Worm (Caenorhabditis elegans) whole organism, early embryonic: ENCODE measurements around the gene F16B3.2.

Experiments
- B0310.2 ChIP-seq: sonication (generic microtip); optimal IDR thresholded peaks from 2 replicates; lab custom pipeline; 2016; ENCODE audit warnings: mild to moderate bottlenecking, missing genetic modification characterization, missing compliant biosample characterization
- F13C5.2 ChIP-seq: sonication (generic microtip); optimal IDR thresholded peaks from 2 replicates; lab custom pipeline; 2017; ENCODE audit warnings: mild to moderate bottlenecking, missing genetic modification characterization, inconsistent platforms, missing compliant biosample characterization
- aly-1 ChIP-seq: sonication (generic microtip); optimal IDR thresholded peaks from 2 replicates; lab custom pipeline; 2016; ENCODE audit warnings: missing genetic modification characterization, missing compliant biosample characterization
- ama-1 ChIP-seq: fragments of 150-350 bp; optimal IDR thresholded peaks from 2 replicates; lab custom pipeline; 2014
- ceh-13 ChIP-seq: fragments of 200-800 bp; sonication (Bioruptor generic); optimal IDR thresholded peaks from 2 replicates; lab custom pipeline; 2018; ENCODE audit warnings: mild to moderate bottlenecking, missing genetic modification characterization, missing compliant biosample characterization
- ceh-36 ChIP-seq: sonication (generic microtip); optimal IDR thresholded peaks from 2 replicates; lab custom pipeline; 2016; ENCODE audit warnings: missing genetic modification characterization, inconsistent platforms, missing compliant biosample characterization
- ets-7 ChIP-seq: sonication (generic microtip); optimal IDR thresholded peaks from 2 replicates; lab custom pipeline; 2016; ENCODE audit warnings: missing genotype, missing genetic modification characterization, missing compliant biosample characterization
- flt-1 ChIP-seq: fragments of 200-800 bp; sonication (Bioruptor generic); IDR thresholded peaks from 2 replicates; pipeline ENCODE4 v1.3.6; 2022; ENCODE audit warnings: missing genetic modification characterization, missing compliant biosample characterization
- hmbx-1 ChIP-seq: sonication (generic microtip); optimal IDR thresholded peaks from 2 replicates; lab custom pipeline; 2016; ENCODE audit warnings: mild to moderate bottlenecking, missing genetic modification characterization, missing compliant biosample characterization
- hmg-4 ChIP-seq: fragments of 200-800 bp; sonication (Bioruptor generic); optimal IDR thresholded peaks from 2 replicates; lab custom pipeline; 2018; ENCODE audit warnings: mild to moderate bottlenecking, missing genetic modification characterization, missing compliant biosample characterization
- hnd-1 ChIP-seq: sonication (generic microtip); optimal IDR thresholded peaks from 2 replicates; lab custom pipeline; 2016; ENCODE audit warnings: missing genetic modification characterization, missing compliant biosample characterization
- pes-1 ChIP-seq: fragments of 200-800 bp; sonication (Bioruptor generic); IDR thresholded peaks from 2 replicates; pipeline ENCODE4 v1.3.6; 2022; ENCODE audit warnings: missing genetic modification reagents, missing genetic modification characterization, missing compliant biosample characterization
- scrt-1 ChIP-seq: fragments of 200-800 bp; sonication (Bioruptor generic); IDR thresholded peaks from 2 replicates; pipeline ENCODE4 v1.3.6; 2022; ENCODE audit warnings: missing genetic modification characterization, missing compliant biosample characterization
- sea-1 ChIP-seq: fragments of 200-800 bp; sonication (Bioruptor generic); conservative IDR thresholded peaks from 2 replicates; pipeline ENCODE4 v1.3.6; 2022; ENCODE audit warnings: missing genetic modification characterization, missing compliant biosample characterization
- tbx-11 ChIP-seq: fragments of 200-800 bp; sonication (Bioruptor generic); IDR thresholded peaks from 2 replicates; pipeline ENCODE4 v1.3.6; 2022; ENCODE audit warnings: missing genetic modification characterization, missing compliant biosample characterization
- tbx-37 ChIP-seq: fragments of 200-800 bp; sonication (Bioruptor generic); conservative IDR thresholded peaks from 2 replicates; pipeline ENCODE4 v1.3.6; 2022; ENCODE audit warnings: missing genetic modification reagents, missing genetic modification characterization, missing compliant biosample characterization
- tra-4 ChIP-seq: sonication (generic microtip); optimal IDR thresholded peaks from 2 replicates; lab custom pipeline; 2017; ENCODE audit warnings: missing genetic modification characterization, missing compliant biosample characterization

Gene F16B3.2

ce11 chrV:1335896-1336295, 21.0 kb downstream of the F16B3.2 start:
- no peak for TF ChIP-seq tbx-37 (GFP tag; lab: Robert Waterston, UW)
- no peak for TF ChIP-seq ceh-36 (tag; lab: Kevin White, UChicago)
- TF ChIP-seq ets-7: no peak
- no peak for TF ChIP-seq flt-1 (GFP tag; lab: Robert Waterston, UW)
- TF ChIP-seq aly-1 (tag; lab: Kevin White, UChicago): no peak
- no peak for TF ChIP-seq B0310.2 (tag; lab: Kevin White, UChicago)
- no peak for TF ChIP-seq sea-1 (GFP tag; lab: Robert Waterston, UW)
- no peak for TF ChIP-seq pes-1
- no peak for TF ChIP-seq hmbx-1 (tag; lab: Kevin White, UChicago)
- no peak for TF ChIP-seq scrt-1
- TF ChIP-seq tbx-11 (GFP tag; lab: Robert Waterston, UW): no peak
- no peak for TF ChIP-seq hnd-1
- no peak for TF ChIP-seq tra-4 (tag; lab: Kevin White, UChicago)
- no peak for TF ChIP-seq hmg-4

- TF ChIP-seq hmbx-1 (tag; lab: Kevin White, UChicago): no peak
- no peak for TF ChIP-seq flt-1 (GFP tag; lab: Robert Waterston, UW)
- TF ChIP-seq hmg-4: no peak
- TF ChIP-seq ceh-13: no peak
- TF ChIP-seq F13C5.2: no peak
- no peak for TF ChIP-seq hnd-1
- no peak for TF ChIP-seq scrt-1
- TF ChIP-seq ceh-36 (tag; lab: Kevin White, UChicago): no peak
- no peak for TF ChIP-seq tbx-37 (GFP tag; lab: Robert Waterston, UW)
- TF ChIP-seq B0310.2 (tag; lab: Kevin White, UChicago): no peak
- no peak for TF ChIP-seq pes-1
- no peak for TF ChIP-seq tra-4 (tag; lab: Kevin White, UChicago)
- TF ChIP-seq ets-7: no peak
- TF ChIP-seq aly-1 (tag; lab: Kevin White, UChicago): no peak
- TF ChIP-seq tbx-11 (GFP tag; lab: Robert Waterston, UW): no peak
- no peak for TF ChIP-seq ama-1 (lab: Kevin White, UChicago)
Observed at ce11 chrV:1337701-1338100, 22.8 kb downstream of the F16B3.2 start.

ce11 chrV:1341276-1342050, 26.5 kb downstream of the F16B3.2 start:
- TF ChIP-seq pes-1 (no peak), ceh-36 (tag; lab: Kevin White, UChicago) (peak; percentile 92), flt-1 (GFP tag; lab: Robert Waterston, UW) (no peak)

- TF ChIP-seq tra-4 (tag; lab: Kevin White, UChicago): no peak
- TF ChIP-seq tbx-37 (GFP tag; lab: Robert Waterston, UW): no peak
- no peak for TF ChIP-seq flt-1 (GFP tag; lab: Robert Waterston, UW)
- no peak for TF ChIP-seq hnd-1
- no peak for TF ChIP-seq sea-1 (GFP tag; lab: Robert Waterston, UW)
- no peak for TF ChIP-seq ceh-36 (tag; lab: Kevin White, UChicago)
- no peak for TF ChIP-seq hmg-4
- no peak for TF ChIP-seq ceh-13
- TF ChIP-seq pes-1: no peak
- TF ChIP-seq B0310.2 (tag; lab: Kevin White, UChicago): no peak
- no peak for TF ChIP-seq tbx-11 (GFP tag; lab: Robert Waterston, UW)
- no peak for TF ChIP-seq scrt-1
- no peak for TF ChIP-seq F13C5.2
- TF ChIP-seq ama-1 (lab: Kevin White, UChicago): no peak
- no peak for TF ChIP-seq aly-1 (tag; lab: Kevin White, UChicago)
- no peak for TF ChIP-seq hmbx-1 (tag; lab: Kevin White, UChicago)
- TF ChIP-seq ets-7: no peak
Observed at ce11 chrV:1342712-1343111, 27.8 kb downstream of the F16B3.2 start.

- TF ChIP-seq tbx-11 (GFP tag; lab: Robert Waterston, UW) (no peak), sea-1 (GFP tag; lab: Robert Waterston, UW) (no peak)
Observed at ce11 chrV:1349802-1350201, 34.9 kb downstream of the F16B3.2 start.

ce11 chrV:1351826-1352225, 36.9 kb downstream of the F16B3.2 start, which contains the start of gene glb-33:
TSS of gene glb-33 (plus strand) at chrV:1352126.
- TF ChIP-seq hmg-4 (no peak), tbx-37 (GFP tag; lab: Robert Waterston, UW) (no peak), B0310.2 (tag; lab: Kevin White, UChicago) (no peak)

ce11 chrV:1352321-1352720, 37.4 kb downstream of the F16B3.2 start:
- TF ChIP-seq F13C5.2: no peak
- TF ChIP-seq ceh-13: no peak
- no peak for TF ChIP-seq aly-1 (tag; lab: Kevin White, UChicago)
- TF ChIP-seq ceh-36 (tag; lab: Kevin White, UChicago): no peak
- TF ChIP-seq scrt-1: no peak
- TF ChIP-seq hmg-4: no peak
- TF ChIP-seq hmbx-1 (tag; lab: Kevin White, UChicago): no peak
- no peak for TF ChIP-seq tra-4 (tag; lab: Kevin White, UChicago)
- no peak for TF ChIP-seq tbx-11 (GFP tag; lab: Robert Waterston, UW)

- TF ChIP-seq ama-1 (lab: Kevin White, UChicago): no peak
- no peak for TF ChIP-seq B0310.2 (tag; lab: Kevin White, UChicago)
- TF ChIP-seq tbx-11 (GFP tag; lab: Robert Waterston, UW): no peak
Observed at ce11 chrV:1355297-1355696, 40.4 kb downstream of the F16B3.2 start.
